Worm (Caenorhabditis elegans): ENCODE results near the gene C25D7.16.

DNA sequence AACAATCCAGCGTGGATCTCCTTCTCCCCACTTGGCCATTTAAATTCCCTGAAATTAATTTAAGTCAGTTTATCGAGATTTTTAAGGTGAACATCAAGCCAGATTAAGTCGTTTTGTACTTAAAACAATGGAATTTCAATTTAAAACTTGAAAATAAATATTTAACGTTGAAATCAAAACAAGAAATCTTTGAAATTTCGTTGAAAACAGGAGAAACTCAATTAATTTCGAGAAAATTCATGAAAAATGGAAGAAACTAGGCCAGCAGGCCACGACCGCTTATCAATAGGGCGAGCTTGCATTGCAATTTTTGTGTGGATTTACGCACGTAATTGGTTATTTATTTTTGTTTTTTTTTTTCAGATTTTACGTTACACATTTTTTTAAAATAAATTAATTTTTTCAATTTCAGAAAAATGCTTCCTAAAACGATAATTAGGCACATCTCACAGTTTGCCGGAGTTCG is 29.4 kb downstream of the C25D7.16 start, which contains the start of the genes ahsa-1 and C01G10.7:
- TF ChIP-seq ZK546.5 (tag; optimal IDR thresholded peaks at IDR 0.05) (no peak), nhr-25 (tag; optimal IDR thresholded peaks at IDR 0.05; ENCODE audit: borderline replicate concordance, insufficient read depth) (no peak), nhr-76 (tag; optimal IDR thresholded peaks at IDR 0.05) (no peak), attf-4 (tag; optimal IDR thresholded peaks at IDR 0.05) (no peak), cey-2 (tag; optimal IDR thresholded peaks at IDR 0.05; ENCODE audit: borderline replicate concordance, insufficient read depth) (no peak), ztf-11 (tag; optimal IDR thresholded peaks at IDR 0.05) (no peak), mes-2 (tag; optimal IDR thresholded peaks at IDR 0.05; ENCODE audit: poor library complexity, severe bottlenecking) (peak; percentile 99)
